Worm (Caenorhabditis elegans): ENCODE results near the gene tmbi-4.

Gene tmbi-4

DNA sequence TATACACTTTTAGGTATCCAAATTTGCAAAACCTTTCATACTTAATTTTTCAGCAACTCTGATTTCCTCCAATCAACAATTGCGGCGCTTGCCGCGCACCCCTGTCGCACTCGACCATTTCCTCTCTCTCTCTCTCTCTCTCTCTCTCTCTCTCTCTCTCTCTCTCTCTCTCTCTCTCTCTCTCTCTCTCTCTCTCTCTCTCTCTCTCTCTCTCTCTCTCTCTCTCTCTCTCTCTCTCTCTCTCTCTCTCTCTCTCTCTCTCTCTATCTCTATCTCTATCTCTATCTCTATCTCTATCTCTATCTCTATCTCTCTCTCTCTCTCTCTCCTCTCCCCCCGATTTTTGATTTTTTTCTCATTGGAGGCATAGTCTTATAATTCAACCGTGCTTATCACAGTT lies 31.8 kb upstream of the tmbi-4 start:
- TF ChIP-seq nhr-85 (tag) (peak; percentile 84), lin-14 (GFP tag; optimal IDR thresholded peaks at IDR 0.05) (peak; percentile 13), nhr-19 (GFP tag; conservative IDR thresholded peaks at IDR 0.05) (peak; percentile 23; the same call in 1 of the 2 replicates), efl-1 (optimal IDR thresholded peaks at IDR 0.05) (peak; percentile 32 to 46), efl-1 (GFP tag; optimal IDR thresholded peaks at IDR 0.05 in 1 of 2) (peak in 1 of 2 experiments; percentile 92)

DNA sequence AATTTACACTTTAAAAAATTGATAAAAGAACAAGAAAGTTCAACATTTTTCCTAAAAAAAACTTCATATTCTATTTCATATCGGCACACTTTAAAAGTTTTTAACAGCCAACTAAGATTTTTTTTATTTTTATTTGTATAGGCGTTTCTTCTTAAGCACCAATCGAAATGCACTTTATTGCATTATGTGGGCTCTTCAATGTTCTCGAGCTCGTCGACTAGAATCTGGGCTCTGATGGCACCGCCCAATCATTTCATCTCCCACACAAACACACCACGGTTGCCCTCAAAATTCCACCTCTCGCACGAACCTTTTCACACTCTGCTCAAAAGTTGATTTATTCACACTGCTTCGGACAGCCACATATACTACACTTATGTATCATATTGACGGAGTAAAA lies 13.1 kb upstream of the tmbi-4 start, which contains the start of gene B0563.6:
Gene B0563.6 (plus strand): TSS at position 301 of the 400 bp plus-strand sequence.
- no peak for TF ChIP-seq egl-13 (tag; optimal IDR thresholded peaks at IDR 0.05)
- TF ChIP-seq nhr-237 (tag; optimal IDR thresholded peaks at IDR 0.05) = no peak
- no peak for TF ChIP-seq unc-30 (tag; optimal IDR thresholded peaks at IDR 0.05)
- TF ChIP-seq sox-4 (tag; optimal IDR thresholded peaks at IDR 0.05) = no peak
- no peak for TF ChIP-seq nhr-20 (tag; optimal IDR thresholded peaks at IDR 0.05)
- TF ChIP-seq hlh-4 (tag; optimal IDR thresholded peaks at IDR 0.05) = no peak
- TF ChIP-seq nhr-28 (tag; optimal IDR thresholded peaks at IDR 0.05) = no peak
- no peak for TF ChIP-seq lir-3 (tag; optimal IDR thresholded peaks at IDR 0.05; ENCODE audit: poor library complexity)
- TF ChIP-seq dsc-1 (tag; optimal IDR thresholded peaks at IDR 0.05) = no peak
- no peak for TF ChIP-seq tbx-2 (tag; optimal IDR thresholded peaks at IDR 0.05)
- TF ChIP-seq nhr-12 (tag; optimal IDR thresholded peaks at IDR 0.05) = no peak
- TF ChIP-seq pag-3 (tag; optimal IDR thresholded peaks at IDR 0.05; ENCODE audit: borderline replicate concordance, insufficient read depth) = no peak
- no peak for TF ChIP-seq snu-23 (GFP tag; optimal IDR thresholded peaks at IDR 0.05)

DNA sequence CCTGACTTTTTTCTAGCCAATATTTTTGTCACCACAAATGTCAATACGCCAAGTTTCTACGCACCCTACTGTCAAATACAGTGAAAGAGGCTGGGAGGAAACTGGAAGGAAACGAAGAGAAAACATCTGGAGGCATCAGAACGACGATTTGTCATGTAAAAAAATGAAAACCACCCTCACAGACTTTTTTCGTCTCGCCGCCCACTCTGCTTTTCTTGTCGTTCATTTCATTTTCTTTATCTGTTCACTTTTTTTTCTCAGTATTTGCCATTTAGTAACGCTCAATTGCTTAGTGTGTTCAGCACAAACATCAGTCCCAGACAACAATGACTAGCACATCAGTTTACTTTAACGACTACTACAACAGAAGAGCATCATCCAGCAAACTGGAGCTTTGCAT lies 4.6 kb upstream of the tmbi-4 start, which contains the start of gene B0563.5:
Gene B0563.5 (plus strand): TSS at position 301 of the 400 bp plus-strand sequence.
- TF ChIP-seq rnt-1 (tag; optimal IDR thresholded peaks at IDR 0.05) (no peak), snu-23 (GFP tag; optimal IDR thresholded peaks at IDR 0.05) (no peak), dpl-1 (GFP tag; optimal IDR thresholded peaks at IDR 0.05) (no peak), nhr-47 (tag; optimal IDR thresholded peaks at IDR 0.05) (no peak), jun-1 (tag; optimal IDR thresholded peaks at IDR 0.05) (no peak), skn-1 (tag; optimal IDR thresholded peaks at IDR 0.05) (no peak), fkh-4 (tag; optimal IDR thresholded peaks at IDR 0.05; ENCODE audit: borderline replicate concordance) (no peak), dsc-1 (tag; optimal IDR thresholded peaks at IDR 0.05) (no peak), tlp-1 (tag; optimal IDR thresholded peaks at IDR 0.05) (no peak), nhr-28 (tag; optimal IDR thresholded peaks at IDR 0.05) (no peak), ztf-4 (tag; optimal IDR thresholded peaks at IDR 0.05) (no peak), efl-1 (optimal IDR thresholded peaks at IDR 0.05) (no peak), efl-1 (GFP tag; optimal IDR thresholded peaks at IDR 0.05 in 1 of 2) (no peak), nhr-76 (tag; optimal IDR thresholded peaks at IDR 0.05) (no peak), egl-27 (tag; optimal IDR thresholded peaks at IDR 0.05) (no peak), unc-62 (GFP tag; optimal IDR thresholded peaks at IDR 0.05) (no peak), lir-3 (tag; optimal IDR thresholded peaks at IDR 0.05; ENCODE audit: poor library complexity) (no peak), zip-4 (GFP tag; optimal IDR thresholded peaks at IDR 0.05) (no peak)

DNA sequence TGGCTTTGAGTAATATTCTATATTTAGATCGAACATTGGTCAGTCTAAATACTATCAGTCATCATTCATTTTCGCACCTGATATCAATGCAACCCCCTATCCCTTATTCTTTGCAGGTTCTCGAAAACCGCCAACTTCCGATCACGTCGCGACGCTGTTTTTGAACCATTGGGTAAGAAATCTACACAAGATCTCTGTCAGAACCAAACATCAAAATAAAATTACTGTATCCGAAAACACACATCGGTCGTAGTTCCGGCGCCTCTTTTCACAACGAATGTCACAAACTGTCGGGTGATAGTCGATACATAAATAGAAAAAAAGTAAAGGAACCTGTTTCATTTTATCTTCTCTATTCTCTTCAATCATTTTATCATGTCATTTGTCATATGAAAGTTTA lies 3.5 kb upstream of the tmbi-4 start:
- TF ChIP-seq isw-1 (GFP tag; IDR thresholded peaks at IDR 0.05) = no peak
- TF ChIP-seq swsn-7 (tag; optimal IDR thresholded peaks at IDR 0.05) = no peak
- TF ChIP-seq ceh-82 (tag; optimal IDR thresholded peaks at IDR 0.05) = no peak
- no peak for TF ChIP-seq aha-1 (tag; optimal IDR thresholded peaks at IDR 0.05)
- no peak for TF ChIP-seq unc-62 (GFP tag; optimal IDR thresholded peaks at IDR 0.05)
- TF ChIP-seq ceh-63 (GFP tag; optimal IDR thresholded peaks at IDR 0.05) = no peak
- TF ChIP-seq mef-2 (tag; optimal IDR thresholded peaks at IDR 0.05) = no peak
- no peak for TF ChIP-seq C04F5.9 (tag; optimal IDR thresholded peaks at IDR 0.05)
- no peak for TF ChIP-seq lir-3 (tag; optimal IDR thresholded peaks at IDR 0.05; ENCODE audit: poor library complexity)
- TF ChIP-seq efl-1 (optimal IDR thresholded peaks at IDR 0.05) = no peak
- TF ChIP-seq efl-1 (GFP tag; optimal IDR thresholded peaks at IDR 0.05 in 1 of 2) = no peak
- TF ChIP-seq hlh-17 (GFP tag; optimal IDR thresholded peaks at IDR 0.05; ENCODE audit: borderline replicate concordance) = no peak
- no peak for TF ChIP-seq mep-1 (tag; optimal IDR thresholded peaks at IDR 0.05)
- TF ChIP-seq nhr-76 (tag; optimal IDR thresholded peaks at IDR 0.05) = no peak
- no peak for TF ChIP-seq unc-98 (GFP tag; IDR thresholded peaks at IDR 0.05)
- no peak for TF ChIP-seq hlh-4 (tag; optimal IDR thresholded peaks at IDR 0.05)
- no peak for TF ChIP-seq ztf-11 (tag; optimal IDR thresholded peaks at IDR 0.05)
- peak; percentile 11 for TF ChIP-seq nhr-47 (tag; optimal IDR thresholded peaks at IDR 0.05)
- TF ChIP-seq sptf-1 (tag; optimal IDR thresholded peaks at IDR 0.05) = no peak
- TF ChIP-seq nhr-12 (tag; optimal IDR thresholded peaks at IDR 0.05) = no peak
- no peak for TF ChIP-seq ets-5 (GFP tag; IDR thresholded peaks at IDR 0.05)
- no peak for TF ChIP-seq snpc-4 (tag; optimal IDR thresholded peaks at IDR 0.05)
- no peak for TF ChIP-seq pqm-1 (tag; optimal IDR thresholded peaks at IDR 0.05)
- no peak for TF ChIP-seq aly-2 (tag; optimal IDR thresholded peaks at IDR 0.05)
- TF ChIP-seq unc-86 (tag; optimal IDR thresholded peaks at IDR 0.05) = no peak
- no peak for TF ChIP-seq hpl-2 (GFP tag; optimal IDR thresholded peaks at IDR 0.05)

Data from whole organism, L1 larva.